Fruit fly (Drosophila melanogaster) whole organism, prepupa: ENCODE data around the gene CAHbeta.

Source experiments
- Blimp-1 ChIP-seq: fragments of 200-800 bp; sonication (Bioruptor generic); optimal IDR thresholded peaks from 3 replicates; lab custom pipeline; 2017; ENCODE audit warnings: missing biosample characterization, missing genetic modification characterization, mild to moderate bottlenecking, moderate library complexity, missing genetic modification reagents
- CG10631 ChIP-seq: fragments of 200-800 bp; sonication (Bioruptor generic); optimal IDR thresholded peaks from 2 replicates; lab custom pipeline; 2016; ENCODE audit warnings: missing biosample characterization, missing genetic modification characterization
- CG10669 ChIP-seq: fragments of 200-800 bp; sonication (Bioruptor generic); optimal IDR thresholded peaks from 3 replicates; lab custom pipeline; 2018; ENCODE audit warnings: missing biosample characterization, mild to moderate bottlenecking, missing genetic modification characterization, moderate library complexity
- CG11294 ChIP-seq: fragments of 200-800 bp; sonication (Bioruptor generic); IDR thresholded peaks from 2 replicates; pipeline ENCODE4 v1.3.6; 2022; ENCODE audit warnings: missing biosample characterization, missing genetic modification characterization
- CG1621 ChIP-seq: fragments of 200-800 bp; sonication (Bioruptor generic); optimal IDR thresholded peaks from 3 replicates; lab custom pipeline; 2018; ENCODE audit warnings: missing biosample characterization, mild to moderate bottlenecking, missing genetic modification characterization
- CG3032 ChIP-seq: fragments of 200-800 bp; optimal IDR thresholded peaks from 2 replicates; lab custom pipeline; 2019; ENCODE audit warnings: missing biosample characterization, mild to moderate bottlenecking, missing genetic modification characterization, moderate library complexity
- CG31627 ChIP-seq: fragments of 200-800 bp; sonication (Bioruptor generic); optimal IDR thresholded peaks from 3 replicates; lab custom pipeline; 2016; ENCODE audit warnings: missing biosample characterization, missing genetic modification characterization
- CG32006 ChIP-seq: fragments of 200-800 bp; sonication (Bioruptor generic); optimal IDR thresholded peaks from 3 replicates; lab custom pipeline; 2017; ENCODE audit warnings: missing biosample characterization, mild to moderate bottlenecking, missing genetic modification characterization
- CG34406 ChIP-seq: fragments of 200-800 bp; sonication (Bioruptor generic); optimal IDR thresholded peaks from 3 replicates; lab custom pipeline; 2016; ENCODE audit warnings: missing biosample characterization, missing genetic modification characterization
- CG4318 ChIP-seq: fragments of 200-800 bp; sonication (Bioruptor generic); optimal IDR thresholded peaks from 3 replicates; lab custom pipeline; 2017; ENCODE audit warnings: missing biosample characterization, mild to moderate bottlenecking, missing genetic modification characterization
- CG6163 ChIP-seq: fragments of 200-800 bp; sonication (Bioruptor generic); IDR thresholded peaks from 3 replicates; pipeline ENCODE4 v1.3.6; 2022; ENCODE audit warnings: missing biosample characterization, missing genetic modification characterization
- CG6792 ChIP-seq: fragments of 200-800 bp; sonication (Bioruptor generic); optimal IDR thresholded peaks from 3 replicates; lab custom pipeline; 2016; ENCODE audit warnings: missing biosample characterization, missing genetic modification characterization
- CG6808 ChIP-seq: fragments of 200-800 bp; sonication (Bioruptor generic); optimal IDR thresholded peaks from 3 replicates; lab custom pipeline; 2017; ENCODE audit warnings: missing biosample characterization, missing genetic modification characterization, mild to moderate bottlenecking, moderate library complexity, missing genetic modification reagents
- CG6854 ChIP-seq: fragments of 200-800 bp; sonication (Bioruptor generic); optimal IDR thresholded peaks from 2 replicates; lab custom pipeline; 2017; ENCODE audit warnings: missing biosample characterization, mild to moderate bottlenecking, missing genetic modification characterization
- CG8119 ChIP-seq: fragments of 200-800 bp; sonication (Bioruptor generic); IDR thresholded peaks from 3 replicates; pipeline ENCODE4 v1.3.6; 2022; ENCODE audit warnings: missing biosample characterization, missing genetic modification characterization
- CG8319 ChIP-seq: fragments of 200-800 bp; sonication (Bioruptor generic); optimal IDR thresholded peaks from 3 replicates; lab custom pipeline; 2016; ENCODE audit warnings: missing biosample characterization, missing genetic modification characterization
- CG9139 ChIP-seq: fragments of 200-800 bp; sonication (Bioruptor generic); optimal IDR thresholded peaks from 3 replicates; lab custom pipeline; 2017; ENCODE audit warnings: missing biosample characterization, mild to moderate bottlenecking, missing genetic modification characterization
- Eip75B ChIP-seq: fragments of 200-800 bp; sonication (Bioruptor generic); optimal IDR thresholded peaks from 3 replicates; lab custom pipeline; 2016; ENCODE audit warnings: missing biosample characterization, missing genetic modification characterization
- Eip78C ChIP-seq: fragments of 200-800 bp; sonication (Bioruptor generic); peaks from one replicate; lab custom pipeline; 2016; ENCODE audit warnings: missing biosample characterization, missing genetic modification characterization
- Eip93F ChIP-seq: fragments of 200-800 bp; sonication (Bioruptor generic); optimal IDR thresholded peaks from 2 replicates; lab custom pipeline; 2016; ENCODE audit warnings: missing biosample characterization, mild to moderate bottlenecking, missing genetic modification characterization
- Gug ChIP-seq: fragments of 200-800 bp; sonication (Bioruptor generic); IDR thresholded peaks from 2 replicates; pipeline ENCODE4 v1.3.6; 2022; ENCODE audit warnings: missing biosample characterization, missing genetic modification characterization
- Hr38 ChIP-seq: sonication (Bioruptor generic); optimal IDR thresholded peaks from 2 replicates; lab custom pipeline; 2016; ENCODE audit warnings: missing biosample characterization, missing genetic modification characterization
- Lpt ChIP-seq: fragments of 200-800 bp; sonication (Bioruptor generic); optimal IDR thresholded peaks from 3 replicates; lab custom pipeline; 2016; ENCODE audit warnings: missing biosample characterization, missing genetic modification characterization
- Met ChIP-seq: fragments of 200-800 bp; sonication (Bioruptor generic); optimal IDR thresholded peaks from 3 replicates; lab custom pipeline; 2016; ENCODE audit warnings: missing biosample characterization, missing genetic modification characterization
- OdsH ChIP-seq: fragments of 200-800 bp; sonication (Bioruptor generic); optimal IDR thresholded peaks from 3 replicates; lab custom pipeline; 2016; ENCODE audit warnings: missing biosample characterization, missing genetic modification characterization
- Sox102F ChIP-seq: fragments of 200-800 bp; sonication (Bioruptor generic); optimal IDR thresholded peaks from 2 replicates; lab custom pipeline; 2016; ENCODE audit warnings: missing biosample characterization, mild to moderate bottlenecking, missing genetic modification characterization
- Sox14 ChIP-seq: fragments of 200-800 bp; sonication (Bioruptor generic); optimal IDR thresholded peaks from 3 replicates; lab custom pipeline; 2016; ENCODE audit warnings: missing biosample characterization, missing genetic modification characterization
- Sox15 ChIP-seq: fragments of 200-800 bp; sonication (Bioruptor generic); optimal IDR thresholded peaks from 3 replicates; lab custom pipeline; 2016; ENCODE audit warnings: missing biosample characterization, missing genetic modification characterization
- achi ChIP-seq: fragments of 200-800 bp; sonication (Bioruptor generic); optimal IDR thresholded peaks from 3 replicates; lab custom pipeline; 2016; ENCODE audit warnings: missing biosample characterization, missing genetic modification characterization
- cyc ChIP-seq: fragments of 200-800 bp; sonication (Bioruptor generic); optimal IDR thresholded peaks from 3 replicates; lab custom pipeline; 2016; ENCODE audit warnings: missing biosample characterization, missing genetic modification characterization
- dsx ChIP-seq: fragments of 200-800 bp; optimal IDR thresholded peaks from 3 replicates; lab custom pipeline; 2019; ENCODE audit warnings: missing biosample characterization, mild to moderate bottlenecking, missing genetic modification characterization, moderate library complexity; ENCODE audit not compliant: poor library complexity, severe bottlenecking
- eg ChIP-seq: fragments of 200-800 bp; sonication (Bioruptor generic); IDR thresholded peaks from 3 replicates; pipeline ENCODE4 v1.3.6; 2022; ENCODE audit warnings: missing biosample characterization, missing genetic modification characterization
- esn ChIP-seq: fragments of 200-800 bp; sonication (Bioruptor generic); optimal IDR thresholded peaks from 2 replicates; lab custom pipeline; 2016; ENCODE audit warnings: missing biosample characterization, mild to moderate bottlenecking, missing genetic modification characterization, moderate library complexity
- fd59A ChIP-seq: fragments of 200-800 bp; sonication (Bioruptor generic); optimal IDR thresholded peaks from 2 replicates; lab custom pipeline; 2017; ENCODE audit warnings: missing biosample characterization, mild to moderate bottlenecking, missing genetic modification characterization, missing genetic modification reagents
- fkh ChIP-seq: fragments of 200-800 bp; sonication (Bioruptor generic); optimal IDR thresholded peaks from 3 replicates; lab custom pipeline; 2017; ENCODE audit warnings: missing biosample characterization, mild to moderate bottlenecking, missing genetic modification characterization, moderate library complexity
- lz ChIP-seq: fragments of 200-800 bp; sonication (Bioruptor generic); optimal IDR thresholded peaks from 3 replicates; lab custom pipeline; 2016; ENCODE audit warnings: missing biosample characterization, missing genetic modification characterization
- net ChIP-seq: fragments of 200-800 bp; sonication (Bioruptor generic); optimal IDR thresholded peaks from 3 replicates; lab custom pipeline; 2016; ENCODE audit warnings: missing biosample characterization, missing genetic modification characterization
- pdm3 ChIP-seq: fragments of 200-800 bp; sonication (Bioruptor generic); optimal IDR thresholded peaks from 3 replicates; lab custom pipeline; 2016; ENCODE audit warnings: missing biosample characterization, missing genetic modification characterization
- salr ChIP-seq, 2 experiments: fragments of 200-800 bp; sonication (Bioruptor generic); optimal IDR thresholded peaks; 3 replicates each; lab custom pipeline; 2016 to 2018; ENCODE audit warnings: missing biosample characterization in 2 of 2, missing genetic modification characterization in 2 of 2, mild to moderate bottlenecking in 1 of 2
- spab ChIP-seq: fragments of 200-800 bp; sonication (Bioruptor generic); optimal IDR thresholded peaks from 2 replicates; lab custom pipeline; 2017; ENCODE audit warnings: missing biosample characterization, mild to moderate bottlenecking, missing genetic modification characterization, missing genetic modification reagents
- svp ChIP-seq: fragments of 200-800 bp; sonication (Bioruptor generic); peaks from one replicate; lab custom pipeline; 2016; ENCODE audit warnings: missing biosample characterization, missing genetic modification characterization
- vri ChIP-seq: fragments of 200-800 bp; sonication (Bioruptor generic); optimal IDR thresholded peaks from 3 replicates; lab custom pipeline; 2016; ENCODE audit warnings: missing biosample characterization, mild to moderate bottlenecking, missing genetic modification characterization

Gene CAHbeta

dm6 chr3R:8954515-8955358 is 25.9 kb upstream of the CAHbeta start (continued):
- no peak for TF ChIP-seq CG3032 (tag; lab: Kevin White, UChicago)
- TF ChIP-seq fkh (GFP tag; lab: Kevin White, UChicago), result no peak
- peak; percentile 8 for TF ChIP-seq Eip78C (GFP tag; lab: Kevin White, UChicago)
- no peak for TF ChIP-seq vri (GFP tag; lab: Kevin White, UChicago)
- TF ChIP-seq Sox14 (GFP tag; lab: Kevin White, UChicago), result no peak
- peak; percentile 46; the same call in 2 of the 3 replicates for TF ChIP-seq CG8119 (GFP tag; lab: Robert Waterston, UW)

dm6 chr3R:8955359-8955820 is 25.3 kb upstream of the CAHbeta start:
- peak; percentile 23 for TF ChIP-seq CG1621 (tag; lab: Kevin White, UChicago)
- TF ChIP-seq Eip75B (GFP tag; lab: Kevin White, UChicago), result peak; percentile 74
- no peak for TF ChIP-seq CG34406 (GFP tag; lab: Kevin White, UChicago)
- peak; percentile 35 for TF ChIP-seq CG6854 (GFP tag; lab: Kevin White, UChicago)
- no peak for TF ChIP-seq Eip78C (GFP tag; lab: Kevin White, UChicago)
- peak; percentile 33 for TF ChIP-seq Blimp-1 (GFP tag; lab: Kevin White, UChicago)
- no peak for TF ChIP-seq net (GFP tag; lab: Kevin White, UChicago)
- peak; percentile 5 for TF ChIP-seq dsx (GFP tag; lab: Kevin White, UChicago)
- no peak for TF ChIP-seq CG6808
- no peak for TF ChIP-seq fd59A (GFP tag; lab: Kevin White, UChicago)
- no peak for TF ChIP-seq Gug
- TF ChIP-seq OdsH, result no peak
- no peak for TF ChIP-seq CG6792 (GFP tag; lab: Kevin White, UChicago)
- TF ChIP-seq CG11294 (GFP tag; lab: Robert Waterston, UW), result no peak
- peak; percentile 17; the same call in 1 of the 3 replicates for TF ChIP-seq eg (GFP tag; lab: Robert Waterston, UW)
- TF ChIP-seq CG32006 (GFP tag; lab: Kevin White, UChicago), result no peak

- no peak for TF ChIP-seq Lpt
- TF ChIP-seq CG8319 (GFP tag; lab: Kevin White, UChicago), result no peak
- no peak for TF ChIP-seq fkh (GFP tag; lab: Kevin White, UChicago)
- no peak for TF ChIP-seq vri (GFP tag; lab: Kevin White, UChicago)
- TF ChIP-seq fd59A (GFP tag; lab: Kevin White, UChicago), result no peak
- TF ChIP-seq CG31627 (GFP tag; lab: Kevin White, UChicago), result no peak
- TF ChIP-seq CG8119 (GFP tag; lab: Robert Waterston, UW), result no peak
- no peak for TF ChIP-seq pdm3 (GFP tag; lab: Kevin White, UChicago)
- TF ChIP-seq cyc (GFP tag; lab: Kevin White, UChicago), result no peak
- no peak for TF ChIP-seq CG6163 (GFP tag; lab: Robert Waterston, UW)
- TF ChIP-seq svp (GFP tag; lab: Kevin White, UChicago), result no peak
- TF ChIP-seq CG1621 (tag; lab: Kevin White, UChicago), result no peak
- TF ChIP-seq esn (GFP tag; lab: Kevin White, UChicago), result no peak
Measured at dm6 chr3R:8956333-8956732, 24.3 kb upstream of the CAHbeta start.

dm6 chr3R:8957739-8958138 is 22.9 kb upstream of the CAHbeta start:
- TF ChIP-seq Sox15 (GFP tag; lab: Kevin White, UChicago), result no peak
- no peak for TF ChIP-seq CG8319 (GFP tag; lab: Kevin White, UChicago)
- peak; percentile 30 for TF ChIP-seq pdm3 (GFP tag; lab: Kevin White, UChicago)
- no peak for TF ChIP-seq CG6854 (GFP tag; lab: Kevin White, UChicago)
- no peak for TF ChIP-seq CG11294 (GFP tag; lab: Robert Waterston, UW)
- TF ChIP-seq CG6163 (GFP tag; lab: Robert Waterston, UW), result no peak
- TF ChIP-seq Eip93F (GFP tag; lab: Kevin White, UChicago), result no peak
- TF ChIP-seq cyc (GFP tag; lab: Kevin White, UChicago), result peak; percentile 38
- TF ChIP-seq Met, result peak; percentile 34
- peak; percentile 37 for TF ChIP-seq Sox102F (GFP tag; lab: Kevin White, UChicago)
- TF ChIP-seq CG10669 (GFP tag; lab: Kevin White, UChicago), result peak; percentile 9
- peak; percentile 48 for TF ChIP-seq Eip75B (GFP tag; lab: Kevin White, UChicago)
- TF ChIP-seq Hr38 (GFP tag; lab: Kevin White, UChicago), result no peak
- no peak for TF ChIP-seq CG4318 (GFP tag; lab: Kevin White, UChicago)
- TF ChIP-seq svp (GFP tag; lab: Kevin White, UChicago), result peak; percentile 83
- no peak for TF ChIP-seq CG9139 (GFP tag; lab: Kevin White, UChicago)
- peak; percentile 37 for TF ChIP-seq lz (GFP tag; lab: Kevin White, UChicago)
- no peak for TF ChIP-seq CG6792 (GFP tag; lab: Kevin White, UChicago)
- peak; percentile 28 for TF ChIP-seq esn (GFP tag; lab: Kevin White, UChicago)
- no peak for TF ChIP-seq CG10631 (GFP tag; lab: Kevin White, UChicago)
- no peak for TF ChIP-seq OdsH
- no peak for TF ChIP-seq spab (GFP tag; lab: Kevin White, UChicago)
- no peak for TF ChIP-seq CG1621 (tag; lab: Kevin White, UChicago)
- TF ChIP-seq salr (GFP tag; optimal IDR thresholded peaks at IDR 0.05; lab: Kevin White, UChicago), result no peak
- TF ChIP-seq achi, result no peak
